Fruit fly (Drosophila melanogaster) whole organism, prepupa: ENCODE measurements around the gene Cdc7.

ENCODE experiments used
- Blimp-1 ChIP-seq: fragments of 200-800 bp; sonication (Bioruptor generic); optimal IDR thresholded peaks from 3 replicates; lab custom pipeline; 2017; ENCODE audit warnings: missing biosample characterization, missing genetic modification characterization, mild to moderate bottlenecking, moderate library complexity, missing genetic modification reagents
- CG10631 ChIP-seq: fragments of 200-800 bp; sonication (Bioruptor generic); optimal IDR thresholded peaks from 2 replicates; lab custom pipeline; 2016; ENCODE audit warnings: missing biosample characterization, missing genetic modification characterization
- CG10669 ChIP-seq: fragments of 200-800 bp; sonication (Bioruptor generic); optimal IDR thresholded peaks from 3 replicates; lab custom pipeline; 2018; ENCODE audit warnings: missing biosample characterization, mild to moderate bottlenecking, missing genetic modification characterization, moderate library complexity
- CG11294 ChIP-seq: fragments of 200-800 bp; sonication (Bioruptor generic); IDR thresholded peaks from 2 replicates; pipeline ENCODE4 v1.3.6; 2022; ENCODE audit warnings: missing biosample characterization, missing genetic modification characterization
- CG11762 ChIP-seq: fragments of 200-800 bp; sonication (Bioruptor generic); optimal IDR thresholded peaks from 3 replicates; lab custom pipeline; 2016; ENCODE audit warnings: missing biosample characterization, missing genetic modification characterization; ENCODE audit not compliant: insufficient read depth
- CG11902 ChIP-seq: fragments of 200-800 bp; sonication (Bioruptor generic); optimal IDR thresholded peaks from 3 replicates; lab custom pipeline; 2016; ENCODE audit warnings: missing biosample characterization, missing genetic modification characterization
- CG15336 ChIP-seq: fragments of 200-800 bp; sonication (Bioruptor generic); IDR thresholded peaks from 2 replicates; pipeline ENCODE4 v1.3.6; 2022; ENCODE audit warnings: missing biosample characterization, missing genetic modification characterization
- CG1621 ChIP-seq: fragments of 200-800 bp; sonication (Bioruptor generic); optimal IDR thresholded peaks from 3 replicates; lab custom pipeline; 2018; ENCODE audit warnings: missing biosample characterization, mild to moderate bottlenecking, missing genetic modification characterization
- CG16779 ChIP-seq: fragments of 200-800 bp; sonication (Bioruptor generic); optimal IDR thresholded peaks from 3 replicates; lab custom pipeline; 2017; ENCODE audit warnings: missing biosample characterization, mild to moderate bottlenecking, missing genetic modification characterization
- CG3032 ChIP-seq: fragments of 200-800 bp; optimal IDR thresholded peaks from 2 replicates; lab custom pipeline; 2019; ENCODE audit warnings: missing biosample characterization, mild to moderate bottlenecking, missing genetic modification characterization, moderate library complexity
- CG31627 ChIP-seq: fragments of 200-800 bp; sonication (Bioruptor generic); optimal IDR thresholded peaks from 3 replicates; lab custom pipeline; 2016; ENCODE audit warnings: missing biosample characterization, missing genetic modification characterization
- CG32006 ChIP-seq: fragments of 200-800 bp; sonication (Bioruptor generic); optimal IDR thresholded peaks from 3 replicates; lab custom pipeline; 2017; ENCODE audit warnings: missing biosample characterization, mild to moderate bottlenecking, missing genetic modification characterization
- CG34406 ChIP-seq: fragments of 200-800 bp; sonication (Bioruptor generic); optimal IDR thresholded peaks from 3 replicates; lab custom pipeline; 2016; ENCODE audit warnings: missing biosample characterization, missing genetic modification characterization
- CG3919 ChIP-seq: fragments of 200-800 bp; sonication (Bioruptor generic); optimal IDR thresholded peaks from 3 replicates; lab custom pipeline; 2016; ENCODE audit warnings: missing biosample characterization, missing genetic modification characterization
- CG4318 ChIP-seq: fragments of 200-800 bp; sonication (Bioruptor generic); optimal IDR thresholded peaks from 3 replicates; lab custom pipeline; 2017; ENCODE audit warnings: missing biosample characterization, mild to moderate bottlenecking, missing genetic modification characterization
- CG6163 ChIP-seq: fragments of 200-800 bp; sonication (Bioruptor generic); IDR thresholded peaks from 3 replicates; pipeline ENCODE4 v1.3.6; 2022; ENCODE audit warnings: missing biosample characterization, missing genetic modification characterization
- CG6276 ChIP-seq: fragments of 200-800 bp; sonication (Bioruptor generic); optimal IDR thresholded peaks from 2 replicates; lab custom pipeline; 2017; ENCODE audit warnings: missing biosample characterization, mild to moderate bottlenecking, missing genetic modification characterization
- CG6792 ChIP-seq: fragments of 200-800 bp; sonication (Bioruptor generic); optimal IDR thresholded peaks from 3 replicates; lab custom pipeline; 2016; ENCODE audit warnings: missing biosample characterization, missing genetic modification characterization
- CG6808 ChIP-seq: fragments of 200-800 bp; sonication (Bioruptor generic); optimal IDR thresholded peaks from 3 replicates; lab custom pipeline; 2017; ENCODE audit warnings: missing biosample characterization, missing genetic modification characterization, mild to moderate bottlenecking, moderate library complexity, missing genetic modification reagents
- CG7368 ChIP-seq: fragments of 200-800 bp; sonication (Bioruptor generic); optimal IDR thresholded peaks from 3 replicates; lab custom pipeline; 2016; ENCODE audit warnings: missing biosample characterization, missing genetic modification characterization
- CG8119 ChIP-seq: fragments of 200-800 bp; sonication (Bioruptor generic); IDR thresholded peaks from 3 replicates; pipeline ENCODE4 v1.3.6; 2022; ENCODE audit warnings: missing biosample characterization, missing genetic modification characterization
- CG8632 ChIP-seq: fragments of 200-800 bp; sonication (Bioruptor generic); optimal IDR thresholded peaks from 3 replicates; lab custom pipeline; 2016; ENCODE audit warnings: missing biosample characterization, missing genetic modification characterization
- CG9139 ChIP-seq: fragments of 200-800 bp; sonication (Bioruptor generic); optimal IDR thresholded peaks from 3 replicates; lab custom pipeline; 2017; ENCODE audit warnings: missing biosample characterization, mild to moderate bottlenecking, missing genetic modification characterization
- Eip75B ChIP-seq: fragments of 200-800 bp; sonication (Bioruptor generic); optimal IDR thresholded peaks from 3 replicates; lab custom pipeline; 2016; ENCODE audit warnings: missing biosample characterization, missing genetic modification characterization
- Eip78C ChIP-seq: fragments of 200-800 bp; sonication (Bioruptor generic); peaks from one replicate; lab custom pipeline; 2016; ENCODE audit warnings: missing biosample characterization, missing genetic modification characterization
- Eip93F ChIP-seq: fragments of 200-800 bp; sonication (Bioruptor generic); optimal IDR thresholded peaks from 2 replicates; lab custom pipeline; 2016; ENCODE audit warnings: missing biosample characterization, mild to moderate bottlenecking, missing genetic modification characterization
- Ets21C ChIP-seq: fragments of 200-800 bp; sonication (Bioruptor generic); optimal IDR thresholded peaks from 3 replicates; lab custom pipeline; 2016; ENCODE audit warnings: missing biosample characterization, missing genetic modification characterization
- Ets96B ChIP-seq: fragments of 200-800 bp; optimal IDR thresholded peaks from 2 replicates; lab custom pipeline; 2019; ENCODE audit warnings: missing biosample characterization, mild to moderate bottlenecking, missing genetic modification characterization, moderate library complexity
- Hr38 ChIP-seq: sonication (Bioruptor generic); optimal IDR thresholded peaks from 2 replicates; lab custom pipeline; 2016; ENCODE audit warnings: missing biosample characterization, missing genetic modification characterization
- Hr4 ChIP-seq: fragments of 200-800 bp; sonication (Bioruptor generic); optimal IDR thresholded peaks from 3 replicates; lab custom pipeline; 2016; ENCODE audit warnings: missing biosample characterization, missing genetic modification characterization
- Met ChIP-seq: fragments of 200-800 bp; sonication (Bioruptor generic); optimal IDR thresholded peaks from 3 replicates; lab custom pipeline; 2016; ENCODE audit warnings: missing biosample characterization, missing genetic modification characterization
- OdsH ChIP-seq: fragments of 200-800 bp; sonication (Bioruptor generic); optimal IDR thresholded peaks from 3 replicates; lab custom pipeline; 2016; ENCODE audit warnings: missing biosample characterization, missing genetic modification characterization
- Smox ChIP-seq: fragments of 200-800 bp; sonication (Bioruptor generic); optimal IDR thresholded peaks from 3 replicates; lab custom pipeline; 2016; ENCODE audit warnings: missing biosample characterization, missing genetic modification characterization
- Sox15 ChIP-seq: fragments of 200-800 bp; sonication (Bioruptor generic); optimal IDR thresholded peaks from 3 replicates; lab custom pipeline; 2016; ENCODE audit warnings: missing biosample characterization, missing genetic modification characterization
- achi ChIP-seq: fragments of 200-800 bp; sonication (Bioruptor generic); optimal IDR thresholded peaks from 3 replicates; lab custom pipeline; 2016; ENCODE audit warnings: missing biosample characterization, missing genetic modification characterization
- cyc ChIP-seq: fragments of 200-800 bp; sonication (Bioruptor generic); optimal IDR thresholded peaks from 3 replicates; lab custom pipeline; 2016; ENCODE audit warnings: missing biosample characterization, missing genetic modification characterization
- dac ChIP-seq: fragments of 200-800 bp; sonication (Bioruptor generic); optimal IDR thresholded peaks from 2 replicates; lab custom pipeline; 2017; ENCODE audit warnings: missing biosample characterization, mild to moderate bottlenecking, missing genetic modification characterization
- dsx ChIP-seq: fragments of 200-800 bp; optimal IDR thresholded peaks from 3 replicates; lab custom pipeline; 2019; ENCODE audit warnings: missing biosample characterization, mild to moderate bottlenecking, missing genetic modification characterization, moderate library complexity; ENCODE audit not compliant: poor library complexity, severe bottlenecking
- esn ChIP-seq: fragments of 200-800 bp; sonication (Bioruptor generic); optimal IDR thresholded peaks from 2 replicates; lab custom pipeline; 2016; ENCODE audit warnings: missing biosample characterization, mild to moderate bottlenecking, missing genetic modification characterization, moderate library complexity
- fd59A ChIP-seq: fragments of 200-800 bp; sonication (Bioruptor generic); optimal IDR thresholded peaks from 2 replicates; lab custom pipeline; 2017; ENCODE audit warnings: missing biosample characterization, mild to moderate bottlenecking, missing genetic modification characterization, missing genetic modification reagents
- fd85E ChIP-seq: fragments of 200-800 bp; sonication (Bioruptor generic); optimal IDR thresholded peaks from 3 replicates; lab custom pipeline; 2016; ENCODE audit warnings: missing biosample characterization, missing genetic modification characterization
- fkh ChIP-seq: fragments of 200-800 bp; sonication (Bioruptor generic); optimal IDR thresholded peaks from 3 replicates; lab custom pipeline; 2017; ENCODE audit warnings: missing biosample characterization, mild to moderate bottlenecking, missing genetic modification characterization, moderate library complexity
- lz ChIP-seq: fragments of 200-800 bp; sonication (Bioruptor generic); optimal IDR thresholded peaks from 3 replicates; lab custom pipeline; 2016; ENCODE audit warnings: missing biosample characterization, missing genetic modification characterization
- salr ChIP-seq, 2 experiments: fragments of 200-800 bp; sonication (Bioruptor generic); optimal IDR thresholded peaks; 3 replicates each; lab custom pipeline; 2016 to 2018; ENCODE audit warnings: missing biosample characterization in 2 of 2, missing genetic modification characterization in 2 of 2, mild to moderate bottlenecking in 1 of 2
- ss ChIP-seq, 2 experiments: fragments of 200-800 bp; sonication (Bioruptor generic); optimal IDR thresholded peaks; 2 replicates in 1 of 2; 3 replicates in 1 of 2; lab custom pipeline; 2017 to 2018; ENCODE audit warnings: mild to moderate bottlenecking in 2 of 2, missing biosample characterization in 2 of 2, missing genetic modification characterization in 2 of 2, moderate library complexity in 1 of 2
- svp ChIP-seq: fragments of 200-800 bp; sonication (Bioruptor generic); peaks from one replicate; lab custom pipeline; 2016; ENCODE audit warnings: missing biosample characterization, missing genetic modification characterization
- topi ChIP-seq: fragments of 200-800 bp; sonication (Bioruptor generic); optimal IDR thresholded peaks from 3 replicates; lab custom pipeline; 2016; ENCODE audit warnings: missing biosample characterization, missing genetic modification characterization

Gene Cdc7

dm6 chrX:6703957-6704356, 49.6 kb downstream of the Cdc7 start (continued):
- TF ChIP-seq CG10631 (GFP tag; lab: Kevin White, UChicago): peak; percentile 48
- no peak for TF ChIP-seq Smox
- no peak for TF ChIP-seq Hr38 (GFP tag; lab: Kevin White, UChicago)
- TF ChIP-seq CG9139 (GFP tag; lab: Kevin White, UChicago): no peak
- peak; percentile 47 for TF ChIP-seq fd59A
- peak; percentile 16 for TF ChIP-seq achi (GFP tag; lab: Kevin White, UChicago)
- no peak for TF ChIP-seq CG7368
- no peak for TF ChIP-seq CG8632
- peak; percentile 18 for TF ChIP-seq CG3032
- peak; percentile 29 for TF ChIP-seq CG10669 (GFP tag; lab: Kevin White, UChicago)
- TF ChIP-seq topi (GFP tag; lab: Kevin White, UChicago): no peak
- TF ChIP-seq salr (GFP tag; optimal IDR thresholded peaks at IDR 0.05; lab: Kevin White, UChicago): peak in 1 of 2 experiments; percentile 34
- no peak for TF ChIP-seq CG11902
- TF ChIP-seq fkh (GFP tag; lab: Kevin White, UChicago): no peak
- no peak for TF ChIP-seq CG6163
- no peak for TF ChIP-seq CG11762

- TF ChIP-seq CG34406 (GFP tag; lab: Kevin White, UChicago) (no peak), CG15336 (GFP tag; lab: Robert Waterston, UW) (peak; percentile 52; the same call in 1 of the 2 replicates), CG31627 (no peak), Eip93F (GFP tag; lab: Kevin White, UChicago) (no peak), Eip75B (peak; percentile 49), ss (GFP tag; optimal IDR thresholded peaks at IDR 0.05; lab: Kevin White, UChicago) (peak in 1 of 2 experiments; percentile 48), CG9139 (GFP tag; lab: Kevin White, UChicago) (no peak), Ets96B (tag; lab: Kevin White, UChicago) (peak; percentile 15), CG10669 (GFP tag; lab: Kevin White, UChicago) (peak; percentile 40), CG16779 (tag; lab: Kevin White, UChicago) (no peak), CG8119 (no peak), CG6163 (no peak), esn (GFP tag; lab: Kevin White, UChicago) (peak; percentile 56), CG11762 (no peak), Ets21C (peak; percentile 24), CG3032 (peak; percentile 26), CG6276 (GFP tag; lab: Kevin White, UChicago) (peak; percentile 21), Sox15 (GFP tag; lab: Kevin White, UChicago) (no peak), fkh (GFP tag; lab: Kevin White, UChicago) (no peak), Hr4 (GFP tag; lab: Kevin White, UChicago) (peak; percentile 59), fd59A (peak; percentile 7), CG1621 (tag; lab: Kevin White, UChicago) (peak; percentile 19), CG6792 (GFP tag; lab: Kevin White, UChicago) (no peak), CG4318 (GFP tag; lab: Kevin White, UChicago) (peak; percentile 34), Smox (peak; percentile 22), CG32006 (GFP tag; lab: Kevin White, UChicago) (peak; percentile 54), dsx (GFP tag; lab: Kevin White, UChicago) (peak; percentile 26), CG8632 (peak; percentile 16), CG6808 (GFP tag; lab: Kevin White, UChicago) (peak; percentile 46), CG7368 (no peak), Eip78C (peak; percentile 91), CG11902 (no peak), CG3919 (peak; percentile 0), Met (GFP tag; lab: Kevin White, UChicago) (peak; percentile 7), CG11294 (no peak), lz (peak; percentile 30), OdsH (no peak), svp (GFP tag; lab: Kevin White, UChicago) (peak; percentile 86), cyc (GFP tag; lab: Kevin White, UChicago) (no peak), Blimp-1 (GFP tag; lab: Kevin White, UChicago) (no peak), dac (GFP tag; lab: Kevin White, UChicago) (no peak), CG10631 (GFP tag; lab: Kevin White, UChicago) (peak; percentile 43), fd85E (no peak)
These were observed 50.9 kb downstream of the Cdc7 start for dm6 chrX:6705059-6705802.
